Worm (Caenorhabditis elegans) whole organism, L1 larva: Measurements from ENCODE around the gene pdi-1.

ENCODE experiments used
- C16A3.4 ChIP-seq: fragments of 150-350 bp; optimal IDR thresholded peaks from 2 replicates; lab custom pipeline; 2014; ENCODE audit warnings: missing biosample characterization, missing genetic modification characterization
- Y116A8C.19 ChIP-seq: sonication (generic microtip); optimal IDR thresholded peaks from 2 replicates; lab custom pipeline; 2016; ENCODE audit warnings: missing compliant biosample characterization, missing genetic modification characterization, borderline replicate concordance
- ama-1 ChIP-seq: fragments of 150-350 bp; optimal IDR thresholded peaks from 2 replicates; lab custom pipeline; 2014
- blmp-1 ChIP-seq: fragments of 150-350 bp; optimal IDR thresholded peaks from 2 replicates; lab custom pipeline; 2014; ENCODE audit warnings: missing biosample characterization, missing genetic modification characterization
- dpl-1 ChIP-seq, 3 experiments: fragments of 150-350 bp in 2 of 3; sonication (generic microtip) in 1 of 3; optimal IDR thresholded peaks; 2 replicates each; lab custom pipeline; 2014 to 2017; ENCODE audit warnings: missing biosample characterization in 3 of 3, missing genetic modification characterization in 3 of 3, missing genetic modification reagents in 3 of 3
- efl-1 ChIP-seq, 4 experiments: fragments of 150-350 bp; optimal IDR thresholded peaks in 3 of 4; peaks in 1 of 4; 1 replicate in 1 of 4; 2 replicates in 3 of 4; lab custom pipeline; 2014; ENCODE audit warnings: missing biosample characterization in 2 of 4, missing genetic modification characterization in 2 of 4, missing genetic modification reagents in 2 of 4
- egl-13 ChIP-seq: sonication (generic microtip); optimal IDR thresholded peaks from 2 replicates; lab custom pipeline; 2016; ENCODE audit warnings: missing genotype, missing genetic modification reagents, missing genetic modification characterization, missing compliant biosample characterization
- fkh-10 ChIP-seq: sonication (generic microtip); optimal IDR thresholded peaks from 2 replicates; lab custom pipeline; 2017; ENCODE audit warnings: missing biosample characterization, missing genetic modification reagents, missing genetic modification characterization
- fkh-4 ChIP-seq: sonication (generic microtip); optimal IDR thresholded peaks from 2 replicates; lab custom pipeline; 2016; ENCODE audit warnings: missing compliant biosample characterization, missing genetic modification characterization, borderline replicate concordance
- hlh-17 ChIP-seq: fragments of 200-800 bp; sonication (Bioruptor generic); optimal IDR thresholded peaks from 2 replicates; lab custom pipeline; 2018; ENCODE audit warnings: missing genetic modification characterization, mild to moderate bottlenecking, missing compliant biosample characterization, moderate library complexity, borderline replicate concordance
- irx-1 ChIP-seq: sonication (generic microtip); optimal IDR thresholded peaks from 2 replicates; lab custom pipeline; 2016; ENCODE audit warnings: missing genetic modification characterization, missing compliant biosample characterization
- isw-1 ChIP-seq: fragments of 200-800 bp; sonication (Bioruptor generic); IDR thresholded peaks from 2 replicates; pipeline ENCODE4 v1.3.6; 2022; ENCODE audit warnings: missing genetic modification characterization, missing compliant biosample characterization
- lin-15B ChIP-seq: fragments of 150-350 bp; sonication (generic microtip); optimal IDR thresholded peaks from 3 replicates; lab custom pipeline; 2014; ENCODE audit warnings: missing biosample characterization, missing genetic modification characterization
- lin-35 ChIP-seq, 2 experiments: fragments of 150-350 bp; optimal IDR thresholded peaks; 2 replicates each; lab custom pipeline; 2014; ENCODE audit warnings: missing biosample characterization in 2 of 2, missing genetic modification characterization in 2 of 2, missing genetic modification reagents in 2 of 2
- mab-9 ChIP-seq: fragments of 200-800 bp; sonication (Bioruptor generic); IDR thresholded peaks from 2 replicates; pipeline ENCODE4 v1.3.6; 2022; ENCODE audit warnings: missing genetic modification reagents, missing genetic modification characterization, missing compliant biosample characterization
- nhr-237 ChIP-seq: fragments of 150-350 bp; optimal IDR thresholded peaks from 2 replicates; lab custom pipeline; 2014; ENCODE audit warnings: missing biosample characterization, missing genetic modification characterization
- nhr-47 ChIP-seq: sonication (generic microtip); optimal IDR thresholded peaks from 2 replicates; lab custom pipeline; 2016; ENCODE audit warnings: mild to moderate bottlenecking, missing genetic modification characterization, moderate library complexity, missing compliant biosample characterization
- nhr-77 ChIP-seq: fragments of 150-350 bp; optimal IDR thresholded peaks from 2 replicates; lab custom pipeline; 2014; ENCODE audit warnings: missing biosample characterization, missing genetic modification characterization
- nhr-84 ChIP-seq: sonication (generic microtip); optimal IDR thresholded peaks from 2 replicates; lab custom pipeline; 2017; ENCODE audit warnings: missing biosample characterization, missing genetic modification characterization
- nhr-85 ChIP-seq: sonication (generic microtip); peaks from one replicate; lab custom pipeline; 2016; ENCODE audit warnings: missing genetic modification characterization, inconsistent platforms, missing compliant biosample characterization
- pqm-1 ChIP-seq: sonication (generic microtip); optimal IDR thresholded peaks from 3 replicates; lab custom pipeline; 2017; ENCODE audit warnings: missing biosample characterization, missing genetic modification characterization
- sptf-1 ChIP-seq: fragments of 150-350 bp; optimal IDR thresholded peaks from 2 replicates; lab custom pipeline; 2014; ENCODE audit warnings: missing biosample characterization, missing genetic modification characterization
- sup-37 ChIP-seq: fragments of 200-800 bp; sonication (Bioruptor generic); optimal IDR thresholded peaks from 2 replicates; lab custom pipeline; 2018; ENCODE audit warnings: mild to moderate bottlenecking, missing genetic modification characterization, missing compliant biosample characterization
- tbx-2 ChIP-seq: sonication (generic microtip); optimal IDR thresholded peaks from 2 replicates; lab custom pipeline; 2016; ENCODE audit warnings: missing genetic modification characterization, missing compliant biosample characterization
- tlp-1 ChIP-seq: fragments of 150-350 bp; optimal IDR thresholded peaks from 2 replicates; lab custom pipeline; 2014; ENCODE audit warnings: missing biosample characterization, missing genetic modification characterization
- unc-30 ChIP-seq: sonication (generic microtip); optimal IDR thresholded peaks from 2 replicates; lab custom pipeline; 2017; ENCODE audit warnings: missing biosample characterization, missing genetic modification characterization
- unc-62 ChIP-seq: fragments of 150-350 bp; optimal IDR thresholded peaks from 2 replicates; lab custom pipeline; 2014; ENCODE audit warnings: missing biosample characterization, missing genetic modification reagents, missing genetic modification characterization
- zag-1 ChIP-seq: fragments of 150-350 bp; optimal IDR thresholded peaks from 2 replicates; lab custom pipeline; 2014; ENCODE audit warnings: missing biosample characterization, missing genetic modification characterization
- zip-4 ChIP-seq: fragments of 200-800 bp; sonication (Bioruptor generic); optimal IDR thresholded peaks from 2 replicates; lab custom pipeline; 2018; ENCODE audit warnings: mild to moderate bottlenecking, missing genetic modification characterization, moderate library complexity, missing compliant biosample characterization
- ztf-11 ChIP-seq, 2 experiments: sonication (generic microtip); optimal IDR thresholded peaks; 2 replicates each; lab custom pipeline; 2016 to 2017; ENCODE audit warnings: missing genetic modification characterization in 2 of 2, missing biosample characterization in 1 of 2, missing compliant biosample characterization in 1 of 2
- ztf-4 ChIP-seq: fragments of 150-350 bp; optimal IDR thresholded peaks from 2 replicates; lab custom pipeline; 2014; ENCODE audit warnings: missing biosample characterization, missing genetic modification characterization

Gene pdi-1

DNA sequence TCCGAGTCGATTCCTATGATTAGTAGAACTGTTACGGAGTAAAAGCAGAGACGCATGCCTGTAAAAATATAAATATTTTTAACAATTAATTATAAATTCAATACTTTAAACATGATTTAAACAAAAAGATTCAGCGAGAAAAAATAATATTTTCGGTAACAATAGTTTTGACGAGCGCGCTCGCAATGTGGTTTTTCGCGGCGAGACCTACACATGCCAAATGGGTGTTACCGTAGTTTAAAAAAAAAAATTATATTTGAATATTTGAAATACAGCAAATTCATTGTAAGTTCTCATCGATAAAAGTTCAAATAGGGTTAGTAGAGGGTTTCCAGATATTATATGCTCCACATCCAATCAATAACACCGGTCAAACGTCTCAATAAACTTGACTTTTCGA, 25.2 kb upstream of the pdi-1 start, which contains the start of gene gldi-5:
Gene gldi-5 (minus strand): TSS at position 58 of the 400 bp plus-strand sequence.
- no peak for TF ChIP-seq fkh-4 (tag; lab: Kevin White, UChicago)
- no peak for TF ChIP-seq blmp-1 (tag; lab: Kevin White, UChicago)
- no peak for TF ChIP-seq egl-13
- TF ChIP-seq unc-62 (GFP tag; lab: Kevin White, UChicago): no peak
- TF ChIP-seq isw-1 (GFP tag; lab: Robert Waterston, UW): no peak
- TF ChIP-seq tlp-1: no peak
- TF ChIP-seq tbx-2 (tag; lab: Kevin White, UChicago): no peak

DNA sequence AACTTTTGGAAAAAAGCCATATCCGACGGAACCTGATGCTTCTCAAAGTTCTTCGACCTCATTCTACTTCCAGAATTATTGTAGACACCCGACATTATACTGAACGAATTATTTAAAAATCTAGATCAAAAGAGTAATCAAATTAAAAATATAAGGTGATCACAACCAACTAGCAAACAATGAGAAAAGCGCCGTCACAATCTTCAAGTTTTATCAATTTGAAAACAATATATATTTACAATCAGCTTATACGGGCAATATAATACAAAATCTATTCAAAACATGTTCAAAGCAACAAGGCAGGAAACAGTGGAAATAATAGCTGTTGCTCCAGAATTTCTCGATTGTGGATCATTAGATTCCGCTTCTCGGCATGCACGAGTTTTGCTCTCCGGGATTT, 23.6 kb upstream of the pdi-1 start, which contains the start of gene C14B1.12:
Gene C14B1.12 (minus strand): TSS at position 101 of the 400 bp plus-strand sequence.
- TF ChIP-seq Y116A8C.19 (tag; lab: Kevin White, UChicago): no peak
- TF ChIP-seq nhr-47 (tag; lab: Kevin White, UChicago): no peak
- TF ChIP-seq blmp-1 (tag; lab: Kevin White, UChicago): no peak
- TF ChIP-seq C16A3.4 (tag; lab: Kevin White, UChicago): no peak
- no peak for TF ChIP-seq hlh-17 (GFP tag; lab: Kevin White, UChicago)
- TF ChIP-seq tbx-2 (tag; lab: Kevin White, UChicago): no peak
- no peak for TF ChIP-seq sptf-1
- TF ChIP-seq nhr-237 (tag; lab: Kevin White, UChicago): no peak
- TF ChIP-seq nhr-84 (tag; lab: Kevin White, UChicago): no peak
- no peak for TF ChIP-seq mab-9 (GFP tag; lab: Robert Waterston, UW)
- no peak for TF ChIP-seq zip-4 (GFP tag; lab: Kevin White, UChicago)
- TF ChIP-seq ama-1 (lab: Kevin White, UChicago): no peak
- TF ChIP-seq, all 84 proteins: peak for 0

DNA sequence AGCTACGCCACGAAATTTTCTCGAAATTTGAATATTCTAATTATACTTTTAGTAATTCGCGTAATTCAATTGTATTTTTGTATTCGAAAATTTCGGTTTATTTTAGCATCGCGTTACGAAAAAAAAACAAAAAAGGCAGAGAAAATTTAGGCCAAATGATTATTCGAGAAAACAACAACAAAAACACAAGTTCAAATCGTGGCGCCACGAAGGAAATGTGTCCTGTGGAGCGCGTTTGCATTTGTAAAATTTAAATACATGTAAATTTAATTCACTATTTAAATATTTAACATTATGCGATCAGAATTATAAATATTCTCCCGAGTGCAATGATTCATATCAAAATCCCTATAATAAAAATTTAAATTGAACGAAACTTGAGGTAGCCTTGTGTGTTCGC, 22.5 kb upstream of the pdi-1 start:
- TF ChIP-seq zag-1 (tag; lab: Kevin White, UChicago): no peak
- no peak for TF ChIP-seq fkh-10 (GFP tag; lab: Kevin White, UChicago)
- TF ChIP-seq efl-1 (optimal IDR thresholded peaks at IDR 0.05; lab: Kevin White, UChicago): peak in 1 of 2 experiments; percentile 44
- no peak for TF ChIP-seq efl-1 (GFP tag; optimal IDR thresholded peaks at IDR 0.05 in 1 of 2; lab: Kevin White, UChicago)

DNA sequence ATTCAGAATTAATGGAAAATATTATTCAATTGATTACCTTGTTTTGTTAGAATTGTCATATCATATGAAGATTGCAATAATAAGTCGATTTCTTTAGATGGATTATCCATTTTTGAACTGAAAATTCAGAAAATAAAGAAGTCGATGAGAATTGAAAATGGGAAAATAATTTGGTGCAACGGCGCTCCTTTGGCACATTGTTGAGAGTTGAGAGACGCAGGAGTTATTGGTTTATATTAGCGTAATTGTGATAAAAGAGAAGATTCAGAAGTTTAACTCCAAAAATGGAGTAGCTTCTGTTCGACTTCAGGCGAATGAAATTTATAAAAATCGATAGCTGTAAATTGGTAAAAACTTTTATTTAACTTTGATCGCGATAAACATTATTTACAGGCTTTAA, 18.3 kb upstream of the pdi-1 start, which contains the start of gene C14B1.8:
Gene C14B1.8 (minus strand): TSS at position 117 of the 400 bp plus-strand sequence.
- TF ChIP-seq dpl-1 (GFP tag; optimal IDR thresholded peaks at IDR 0.05; lab: Kevin White, UChicago) (peak in 1 of 3 experiments; percentile 57), pqm-1 (no peak), lin-35 (GFP tag; optimal IDR thresholded peaks at IDR 0.05; lab: Kevin White, UChicago) (peak; percentile 21 to 40), efl-1 (optimal IDR thresholded peaks at IDR 0.05; lab: Kevin White, UChicago) (peak; percentile 43 to 45), efl-1 (GFP tag; optimal IDR thresholded peaks at IDR 0.05 in 1 of 2; lab: Kevin White, UChicago) (peak; percentile 35 to 47), lin-15B (tag; lab: Kevin White, UChicago) (peak; percentile 45)
- TF ChIP-seq, all 84 proteins: peak for 4

DNA sequence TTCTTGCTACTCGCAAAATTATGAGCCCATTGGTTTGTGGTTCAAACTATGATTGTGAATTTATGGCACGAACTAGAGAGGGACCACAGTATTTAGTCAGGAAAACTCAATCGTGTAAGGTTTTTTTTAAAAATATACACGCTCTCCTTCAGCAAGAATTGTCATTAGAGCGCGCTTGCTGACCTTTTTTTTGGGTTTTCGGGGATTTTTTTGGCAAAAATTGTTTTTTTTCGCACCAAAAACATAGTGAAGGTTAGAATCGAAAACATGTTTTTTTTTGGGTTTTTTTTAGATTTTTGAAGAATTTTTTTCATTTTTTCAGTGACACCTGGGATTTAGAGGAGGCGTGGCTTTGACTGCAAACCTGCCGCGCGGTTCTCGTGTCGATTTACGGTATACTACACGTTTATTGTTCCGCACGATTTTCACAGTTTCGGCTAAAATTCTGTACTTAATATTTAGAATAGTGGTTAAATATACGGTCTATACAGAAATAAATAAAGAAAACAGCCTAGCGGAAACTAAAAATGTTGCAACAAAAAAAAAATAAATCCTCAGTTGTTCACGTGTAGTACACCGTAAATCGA, 14.9 kb upstream of the pdi-1 start:
- TF ChIP-seq ztf-11 (tag; optimal IDR thresholded peaks at IDR 0.05; lab: Kevin White, UChicago): no peak
- TF ChIP-seq efl-1 (optimal IDR thresholded peaks at IDR 0.05; lab: Kevin White, UChicago): peak in 1 of 2 experiments; percentile 11
- no peak for TF ChIP-seq efl-1 (GFP tag; optimal IDR thresholded peaks at IDR 0.05 in 1 of 2; lab: Kevin White, UChicago)

DNA sequence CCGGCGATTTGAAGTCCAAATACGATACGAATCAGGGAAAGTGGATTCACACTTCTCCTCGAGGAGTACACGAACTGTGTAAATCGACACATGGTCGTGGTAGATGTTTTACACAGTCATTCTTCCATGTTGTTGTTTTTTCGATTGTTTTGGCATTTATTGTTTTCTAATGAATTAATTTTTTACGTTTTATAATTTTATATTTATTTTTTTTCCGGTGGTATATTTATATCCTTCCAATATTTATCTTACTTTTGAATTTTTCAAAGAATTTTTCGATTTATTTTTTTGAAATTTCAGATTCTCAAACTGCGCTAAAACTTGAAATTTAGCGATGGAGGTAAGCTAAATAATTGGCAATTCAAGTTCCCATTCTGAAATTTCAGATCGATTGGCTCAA, 11.9 kb upstream of the pdi-1 start, which contains the start of gene nrde-1:
Gene nrde-1 (plus strand): TSS at position 301 of the 400 bp plus-strand sequence.
- peak; percentile 42 for TF ChIP-seq nhr-85 (tag; lab: Kevin White, UChicago)
- no peak for TF ChIP-seq unc-30 (tag; lab: Kevin White, UChicago)
- no peak for TF ChIP-seq ztf-4
- no peak for TF ChIP-seq sup-37 (GFP tag; lab: Kevin White, UChicago)
- TF ChIP-seq nhr-84 (tag; lab: Kevin White, UChicago): no peak
- no peak for TF ChIP-seq nhr-77 (tag; lab: Kevin White, UChicago)
- no peak for TF ChIP-seq irx-1 (tag; lab: Kevin White, UChicago)
- TF ChIP-seq, all 84 proteins: peak for 1
